Worm (Caenorhabditis elegans) whole organism, late embryonic: Measurements from ENCODE around the gene ceh-54.

Experiments used
- C08G9.2 ChIP-seq: sonication (generic microtip); optimal IDR thresholded peaks from 2 replicates; lab custom pipeline; 2016; ENCODE audit warnings: mild to moderate bottlenecking, missing genetic modification characterization, moderate library complexity, missing compliant biosample characterization
- C38D4.7 ChIP-seq: fragments of 200-800 bp; sonication (Bioruptor generic); optimal IDR thresholded peaks from 2 replicates; lab custom pipeline; 2018; ENCODE audit warnings: mild to moderate bottlenecking, missing genetic modification characterization, moderate library complexity, missing compliant biosample characterization
- K02D7.2 ChIP-seq: sonication (generic microtip); optimal IDR thresholded peaks from 2 replicates; lab custom pipeline; 2017; ENCODE audit warnings: mild to moderate bottlenecking, missing genetic modification characterization, missing compliant biosample characterization
- K09A11.1 ChIP-seq: sonication (generic microtip); optimal IDR thresholded peaks from 2 replicates; lab custom pipeline; 2017; ENCODE audit warnings: antibody characterized with exemption, mild to moderate bottlenecking, missing genetic modification characterization, missing compliant biosample characterization; ENCODE audit not compliant: insufficient read depth
- T23F11.4 ChIP-seq: fragments of 200-800 bp; sonication (Bioruptor generic); optimal IDR thresholded peaks from 2 replicates; lab custom pipeline; 2018; ENCODE audit warnings: mild to moderate bottlenecking, missing genetic modification characterization, missing compliant biosample characterization
- Y22D7AL.16 ChIP-seq: sonication (generic microtip); optimal IDR thresholded peaks from 2 replicates; lab custom pipeline; 2016; ENCODE audit warnings: missing genetic modification characterization, missing compliant biosample characterization
- ceh-14 ChIP-seq: sonication (generic microtip); optimal IDR thresholded peaks from 2 replicates; lab custom pipeline; 2016; ENCODE audit warnings: missing genotype, missing genetic modification characterization, missing compliant biosample characterization
- ceh-22 ChIP-seq: sonication (generic microtip); optimal IDR thresholded peaks from 2 replicates; lab custom pipeline; 2017; ENCODE audit warnings: missing biosample characterization, missing genetic modification characterization
- ceh-24 ChIP-seq: sonication (generic microtip); optimal IDR thresholded peaks from 2 replicates; lab custom pipeline; 2016; ENCODE audit warnings: mild to moderate bottlenecking, missing genetic modification characterization, missing compliant biosample characterization
- ceh-31 ChIP-seq: sonication (generic microtip); optimal IDR thresholded peaks from 2 replicates; lab custom pipeline; 2016; ENCODE audit warnings: missing genetic modification characterization, missing compliant biosample characterization
- ceh-9 ChIP-seq: sonication (generic microtip); optimal IDR thresholded peaks from 2 replicates; lab custom pipeline; 2016; ENCODE audit warnings: mild to moderate bottlenecking, missing genetic modification characterization, inconsistent platforms, missing compliant biosample characterization
- dmd-4 ChIP-seq: sonication (generic microtip); optimal IDR thresholded peaks from 2 replicates; lab custom pipeline; 2016; ENCODE audit warnings: borderline replicate concordance, missing genetic modification characterization, missing compliant biosample characterization
- elt-2 ChIP-seq: sonication (generic microtip); optimal IDR thresholded peaks from 2 replicates; lab custom pipeline; 2016; ENCODE audit warnings: missing genetic modification reagents, missing genetic modification characterization, missing compliant biosample characterization
- elt-4 ChIP-seq: sonication (generic microtip); optimal IDR thresholded peaks from 2 replicates; lab custom pipeline; 2016; ENCODE audit warnings: missing genetic modification characterization, missing compliant biosample characterization
- fkh-10 ChIP-seq: fragments of 150-350 bp; optimal IDR thresholded peaks from 2 replicates; lab custom pipeline; 2014; ENCODE audit warnings: missing biosample characterization, missing genetic modification reagents, missing genetic modification characterization
- gmeb-2 ChIP-seq: sonication (generic microtip); optimal IDR thresholded peaks from 2 replicates; lab custom pipeline; 2016; ENCODE audit warnings: missing genetic modification characterization, inconsistent platforms, missing compliant biosample characterization
- hlh-30 ChIP-seq: sonication (generic microtip); optimal IDR thresholded peaks from 2 replicates; lab custom pipeline; 2017; ENCODE audit warnings: antibody characterized with exemption, missing genetic modification characterization, missing compliant biosample characterization; ENCODE audit not compliant: insufficient read depth
- hlh-6 ChIP-seq: sonication (generic microtip); optimal IDR thresholded peaks from 2 replicates; lab custom pipeline; 2016; ENCODE audit warnings: missing genotype, missing genetic modification characterization, missing compliant biosample characterization
- hlh-8 ChIP-seq: sonication (generic microtip); optimal IDR thresholded peaks from 2 replicates; lab custom pipeline; 2016; ENCODE audit warnings: missing genotype, missing genetic modification characterization, missing compliant biosample characterization
- mec-3 ChIP-seq: sonication (generic microtip); optimal IDR thresholded peaks from 2 replicates; lab custom pipeline; 2016; ENCODE audit warnings: borderline replicate concordance, missing genetic modification characterization, missing compliant biosample characterization
- nfya-1 ChIP-seq: sonication (generic microtip); optimal IDR thresholded peaks from 2 replicates; lab custom pipeline; 2017; ENCODE audit warnings: missing genetic modification characterization, mild to moderate bottlenecking, missing compliant biosample characterization, antibody characterized with exemption, moderate library complexity
- npax-4 ChIP-seq: sonication (generic microtip); optimal IDR thresholded peaks from 2 replicates; lab custom pipeline; 2016; ENCODE audit warnings: missing genetic modification characterization, missing compliant biosample characterization
- odd-2 ChIP-seq: sonication (generic microtip); optimal IDR thresholded peaks from 2 replicates; lab custom pipeline; 2017; ENCODE audit warnings: antibody characterized with exemption, mild to moderate bottlenecking, missing genetic modification characterization, missing compliant biosample characterization
- pat-9 ChIP-seq: fragments of 200-800 bp; sonication (Bioruptor generic); optimal IDR thresholded peaks from 2 replicates; lab custom pipeline; 2018; ENCODE audit warnings: mild to moderate bottlenecking, missing genetic modification characterization, moderate library complexity, missing compliant biosample characterization
- pha-2 ChIP-seq: sonication (generic microtip); optimal IDR thresholded peaks from 2 replicates; lab custom pipeline; 2017; ENCODE audit warnings: mild to moderate bottlenecking, missing genetic modification characterization, missing compliant biosample characterization
- pha-4 ChIP-seq: fragments of 150-350 bp; optimal IDR thresholded peaks from 2 replicates; lab custom pipeline; 2018; ENCODE audit warnings: missing biosample characterization, missing genetic modification reagents, missing genetic modification characterization
- pqm-1 ChIP-seq: sonication (generic microtip); optimal IDR thresholded peaks from 2 replicates; lab custom pipeline; 2016; ENCODE audit warnings: missing genetic modification characterization, missing compliant biosample characterization
- pros-1 ChIP-seq: fragments of 150-350 bp; optimal IDR thresholded peaks from 2 replicates; lab custom pipeline; 2014; ENCODE audit warnings: missing biosample characterization, missing genetic modification reagents, missing genetic modification characterization
- ref-2 ChIP-seq: sonication (generic microtip); optimal IDR thresholded peaks from 2 replicates; lab custom pipeline; 2016; ENCODE audit warnings: missing genetic modification characterization, missing compliant biosample characterization
- rnt-1 ChIP-seq: sonication (generic microtip); optimal IDR thresholded peaks from 2 replicates; lab custom pipeline; 2016; ENCODE audit warnings: missing genetic modification characterization, missing compliant biosample characterization
- sdc-2 ChIP-seq: sonication (generic microtip); optimal IDR thresholded peaks from 2 replicates; lab custom pipeline; 2016; ENCODE audit warnings: missing genotype, missing genetic modification characterization, missing compliant biosample characterization
- sox-2 ChIP-seq: fragments of 200-800 bp; sonication (Bioruptor generic); IDR thresholded peaks from 2 replicates; pipeline ENCODE4 v1.3.6; 2022; ENCODE audit warnings: missing genetic modification reagents, missing genetic modification characterization, missing compliant biosample characterization
- syd-9 ChIP-seq: sonication (generic microtip); optimal IDR thresholded peaks from 2 replicates; lab custom pipeline; 2016; ENCODE audit warnings: mild to moderate bottlenecking, missing genetic modification characterization, moderate library complexity, missing compliant biosample characterization
- tbx-2 ChIP-seq: sonication (generic microtip); optimal IDR thresholded peaks from 2 replicates; lab custom pipeline; 2016; ENCODE audit warnings: missing genetic modification characterization, missing compliant biosample characterization
- tbx-7 ChIP-seq: sonication (generic microtip); optimal IDR thresholded peaks from 2 replicates; lab custom pipeline; 2016; ENCODE audit warnings: missing genotype, missing genetic modification characterization, missing compliant biosample characterization
- ttx-3 ChIP-seq: sonication (generic microtip); optimal IDR thresholded peaks from 2 replicates; lab custom pipeline; 2016; ENCODE audit warnings: missing genetic modification reagents, missing genetic modification characterization, missing compliant biosample characterization
- unc-3 ChIP-seq, 2 experiments: fragments of 200-800 bp in 1 of 2; sonication (Bioruptor generic) in 1 of 2; sonication (generic microtip) in 1 of 2; conservative IDR thresholded peaks in 1 of 2; optimal IDR thresholded peaks in 1 of 2; 2 replicates each; pipeline versions ENCODE4 v1.3.6 to Lab custom; 2016 to 2022; ENCODE audit warnings: missing compliant biosample characterization in 2 of 2, missing genetic modification characterization in 2 of 2, missing genetic modification reagents in 1 of 2
- unc-42 ChIP-seq: sonication (generic microtip); optimal IDR thresholded peaks from 2 replicates; lab custom pipeline; 2016; ENCODE audit warnings: missing genotype, missing genetic modification characterization, missing compliant biosample characterization
- unc-55 ChIP-seq: sonication (generic microtip); optimal IDR thresholded peaks from 2 replicates; lab custom pipeline; 2017; ENCODE audit warnings: missing biosample characterization, missing genetic modification reagents, missing genetic modification characterization
- unc-86 ChIP-seq: sonication (generic microtip); optimal IDR thresholded peaks from 2 replicates; lab custom pipeline; 2016; ENCODE audit warnings: missing genetic modification characterization, missing compliant biosample characterization
- zip-5 ChIP-seq: sonication (generic microtip); optimal IDR thresholded peaks from 2 replicates; lab custom pipeline; 2016; ENCODE audit warnings: missing genetic modification characterization, missing compliant biosample characterization

The ceh-54 gene

DNA sequence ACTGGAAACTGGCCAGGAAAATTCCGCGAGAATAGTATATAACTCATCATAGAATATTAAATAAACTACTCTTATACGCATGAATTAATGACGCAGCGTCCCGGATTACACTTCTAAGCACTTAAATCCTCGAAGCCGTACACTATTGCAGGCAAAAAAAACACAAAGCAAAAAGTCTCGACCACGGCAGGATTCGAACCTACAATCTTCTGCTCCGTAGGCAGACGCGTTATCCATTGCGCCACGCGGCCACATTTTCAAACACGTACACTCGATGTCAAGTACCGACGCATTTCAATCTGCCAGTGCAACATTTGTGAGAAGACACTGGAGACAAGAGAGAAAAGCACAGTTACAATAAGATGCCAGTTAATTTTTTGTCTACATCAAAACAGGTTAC lies 25.9 kb upstream of the ceh-54 start (continued):
- no peak for TF ChIP-seq dmd-4 (tag; lab: Kevin White, UChicago)
- no peak for TF ChIP-seq odd-2 (tag; lab: Kevin White, UChicago)
- TF ChIP-seq rnt-1 (tag; lab: Kevin White, UChicago): no peak

ce11 chrX:6216551-6216950 lies 22.5 kb upstream of the ceh-54 start, which contains the start of gene lrch-1:
TSS of gene lrch-1 (minus strand) at chrX:6216651.
- TF ChIP-seq elt-2 (peak; percentile 29), T23F11.4 (GFP tag; lab: Kevin White, UChicago) (no peak)
- TF ChIP-seq, all 69 proteins: peak for 1

DNA sequence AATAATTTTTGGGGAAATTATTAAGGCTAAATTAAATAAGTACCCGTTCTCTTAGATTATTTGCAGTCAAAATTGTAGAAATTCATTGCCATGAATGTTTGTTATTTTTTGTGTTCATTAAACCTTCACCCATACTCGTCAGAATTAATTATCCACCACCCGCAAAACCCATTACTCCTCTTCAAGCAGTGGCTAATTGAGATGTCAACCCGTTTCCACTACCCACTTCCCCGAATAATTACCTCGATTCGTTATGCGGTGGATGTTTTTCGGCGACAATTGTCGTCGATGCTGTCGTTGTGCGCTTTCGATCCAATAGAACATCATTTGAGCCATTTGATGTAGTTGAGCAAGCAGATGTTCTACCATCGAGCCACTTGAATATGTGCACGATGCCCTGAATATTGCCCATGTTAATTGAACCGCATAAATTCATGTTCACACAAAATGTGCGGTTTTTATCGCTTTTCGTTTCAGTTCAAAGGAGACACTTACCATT lies 17.3 kb upstream of the ceh-54 start:
- TF ChIP-seq Y22D7AL.16 (tag; lab: Kevin White, UChicago): no peak
- TF ChIP-seq C08G9.2 (tag; lab: Kevin White, UChicago): no peak
- TF ChIP-seq C38D4.7 (GFP tag; lab: Kevin White, UChicago): no peak
- TF ChIP-seq ttx-3: no peak
- TF ChIP-seq npax-4 (tag; lab: Kevin White, UChicago): no peak
- no peak for TF ChIP-seq ceh-9 (tag; lab: Kevin White, UChicago)
- TF ChIP-seq pha-4 (tag; lab: Kevin White, UChicago): no peak
- TF ChIP-seq pros-1 (tag; lab: Kevin White, UChicago): no peak
- no peak for TF ChIP-seq tbx-7 (tag; lab: Kevin White, UChicago)
- no peak for TF ChIP-seq unc-55
- TF ChIP-seq ceh-31 (tag; lab: Kevin White, UChicago): peak; percentile 33
- no peak for TF ChIP-seq mec-3 (tag; lab: Kevin White, UChicago)
- TF ChIP-seq hlh-30 (tag; lab: Kevin White, UChicago): no peak
- TF ChIP-seq unc-42 (tag; lab: Kevin White, UChicago): peak; percentile 77
- no peak for TF ChIP-seq elt-4 (tag; lab: Kevin White, UChicago)
- no peak for TF ChIP-seq sdc-2 (tag; lab: Kevin White, UChicago)

- TF ChIP-seq K09A11.1 (tag; lab: Kevin White, UChicago): no peak
- no peak for TF ChIP-seq tbx-7 (tag; lab: Kevin White, UChicago)
- no peak for TF ChIP-seq pqm-1 (tag; lab: Kevin White, UChicago)
- TF ChIP-seq gmeb-2 (tag; lab: Kevin White, UChicago): no peak
- TF ChIP-seq hlh-8 (tag; lab: Kevin White, UChicago): no peak
- TF ChIP-seq K02D7.2: no peak
These were observed 14.4 kb upstream of the ceh-54 start, which contains the start of gene C14F11.7 for ce11 chrX:6208463-6208862. TSS of gene C14F11.7 (minus strand) at chrX:6208563.

- TF ChIP-seq dmd-4 (tag; lab: Kevin White, UChicago) (peak; percentile 96), ceh-22 (peak; percentile 58), unc-86 (tag; lab: Kevin White, UChicago) (peak; percentile 97), pqm-1 (tag; lab: Kevin White, UChicago) (peak; percentile 92), ceh-14 (tag; lab: Kevin White, UChicago) (peak; percentile 97), elt-4 (tag; lab: Kevin White, UChicago) (peak; percentile 95), sox-2 (peak; percentile 96), zip-5 (tag; lab: Kevin White, UChicago) (peak; percentile 91), hlh-6 (peak; percentile 98), unc-3 (GFP tag; conservative IDR thresholded peaks at IDR 0.05; lab: Robert Waterston, UW) (peak; percentile 98), unc-3 (tag; optimal IDR thresholded peaks at IDR 0.05; lab: Kevin White, UChicago) (peak; percentile 95), C38D4.7 (GFP tag; lab: Kevin White, UChicago) (peak; percentile 94), pha-2 (peak; percentile 95), syd-9 (tag; lab: Kevin White, UChicago) (peak; percentile 97), unc-42 (tag; lab: Kevin White, UChicago) (peak; percentile 97), npax-4 (tag; lab: Kevin White, UChicago) (peak; percentile 94), hlh-30 (tag; lab: Kevin White, UChicago) (peak; percentile 62), mec-3 (tag; lab: Kevin White, UChicago) (peak; percentile 97), tbx-2 (peak; percentile 98), nfya-1 (tag; lab: Kevin White, UChicago) (peak; percentile 86), ceh-24 (tag; lab: Kevin White, UChicago) (peak; percentile 96), pat-9 (peak; percentile 98), Y22D7AL.16 (tag; lab: Kevin White, UChicago) (peak; percentile 95), tbx-7 (tag; lab: Kevin White, UChicago) (peak; percentile 89), ref-2 (tag; lab: Kevin White, UChicago) (peak; percentile 98), gmeb-2 (tag; lab: Kevin White, UChicago) (peak; percentile 98), fkh-10 (GFP tag; lab: Kevin White, UChicago) (peak; percentile 82), sdc-2 (tag; lab: Kevin White, UChicago) (peak; percentile 94)
These were observed 13.6 kb upstream of the ceh-54 start, which contains the start of gene T13C5.6 for ce11 chrX:6207687-6208088. TSS of gene T13C5.6 (minus strand) at chrX:6207687.
